Worm (Caenorhabditis elegans) whole organism, L4/young adult: ENCODE measurements around the gene clec-67.
"Not testable (repeated sequence)": the region's sequence is repeated elsewhere in the genome, so short reads cannot be mapped to it uniquely, and the experiment has no call there.

Source experiments
- W03F9.2 ChIP-seq: fragments of 150-350 bp; optimal IDR thresholded peaks from 2 replicates; lab custom pipeline; 2014; ENCODE audit warnings: missing biosample characterization, missing genetic modification characterization
- dao-5 ChIP-seq: sonication (generic microtip); optimal IDR thresholded peaks from 2 replicates; lab custom pipeline; 2016; ENCODE audit warnings: missing genotype, missing genetic modification characterization, moderate library complexity, missing compliant biosample characterization
- him-1 ChIP-seq: sonication (generic microtip); optimal IDR thresholded peaks from 2 replicates; lab custom pipeline; 2016; ENCODE audit warnings: missing genotype, missing genetic modification reagents, missing genetic modification characterization, missing compliant biosample characterization

clec-67 gene

ce11 chrIV:3919506-3919905 is 2.5 kb upstream of the clec-67 start, which contains the start of gene srz-19:
Gene srz-19, plus strand, starts transcription at chrIV:3919806.
- TF ChIP-seq him-1 (tag; lab: Kevin White, UChicago) (no peak), dao-5 (tag; lab: Kevin White, UChicago) (no peak), W03F9.2 (no peak)

ce11 chrIV:3926117-3926516 is 4.2 kb downstream of the clec-67 start, which contains the start of gene clec-68:
Gene clec-68, plus strand, starts transcription at chrIV:3926417.
- TF ChIP-seq dao-5 (tag; lab: Kevin White, UChicago) (no peak), him-1 (tag; lab: Kevin White, UChicago) (no peak), W03F9.2 (no peak)

- TF ChIP-seq him-1 (tag; lab: Kevin White, UChicago); W03F9.2; dao-5 (tag; lab: Kevin White, UChicago): not testable (repeated sequence)
These were observed 10.4 kb downstream of the clec-67 start, which contains the start of gene clec-70 for ce11 chrIV:3932408-3932807. Gene clec-70, plus strand, starts transcription at chrIV:3932708.

ce11 chrIV:3937097-3937496 is 15.1 kb downstream of the clec-67 start, which contains the start of gene clec-71:
Gene clec-71, plus strand, starts transcription at chrIV:3937458.
- TF ChIP-seq W03F9.2 (no peak), dao-5 (tag; lab: Kevin White, UChicago) (no peak), him-1 (tag; lab: Kevin White, UChicago) (no peak)

DNA sequence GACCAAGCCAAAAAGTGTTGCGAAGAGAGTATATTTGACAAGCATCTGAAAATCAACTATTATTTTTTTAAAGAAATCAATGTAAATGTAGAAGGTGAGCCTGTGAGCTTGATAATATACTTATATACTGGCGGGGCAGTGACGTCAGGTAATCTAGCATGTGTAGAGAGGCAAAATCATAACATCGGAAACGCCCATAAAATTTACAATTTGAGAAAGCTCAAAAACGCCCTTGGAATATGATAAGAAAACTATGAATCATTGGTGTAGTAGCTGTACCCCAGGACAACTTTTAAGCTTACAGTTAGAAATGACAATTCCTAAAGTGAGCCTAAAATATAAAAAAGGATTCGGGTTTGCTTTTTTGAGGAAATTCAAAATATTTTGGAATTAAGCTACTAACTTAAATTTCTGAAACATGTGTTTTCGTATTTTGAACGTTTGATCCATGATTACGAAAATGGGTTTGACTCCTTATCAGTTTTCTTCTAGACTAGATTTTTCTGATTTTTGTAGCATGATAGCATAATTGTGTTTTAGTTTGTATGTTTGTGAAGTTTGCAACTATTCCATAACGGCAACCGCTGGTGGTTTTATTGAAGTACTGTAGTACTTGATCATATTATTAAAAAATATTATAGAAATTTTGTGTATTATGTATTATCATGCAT is 19.8 kb downstream of the clec-67 start, which contains the start of gene clec-174:
TSS of gene clec-174 (minus strand) at position 51 of the 671 bp plus-strand sequence.
- TF ChIP-seq W03F9.2 (no peak), him-1 (tag; lab: Kevin White, UChicago) (no peak), dao-5 (tag; lab: Kevin White, UChicago) (no peak)

- TF ChIP-seq dao-5 (tag; lab: Kevin White, UChicago) = no peak
- TF ChIP-seq W03F9.2 = no peak
- no peak for TF ChIP-seq him-1 (tag; lab: Kevin White, UChicago)
These were observed 21.0 kb downstream of the clec-67 start, which contains the start of gene Y46C8AL.11 for ce11 chrIV:3943003-3943402. Gene Y46C8AL.11, plus strand, starts transcription at chrIV:3943303.

DNA sequence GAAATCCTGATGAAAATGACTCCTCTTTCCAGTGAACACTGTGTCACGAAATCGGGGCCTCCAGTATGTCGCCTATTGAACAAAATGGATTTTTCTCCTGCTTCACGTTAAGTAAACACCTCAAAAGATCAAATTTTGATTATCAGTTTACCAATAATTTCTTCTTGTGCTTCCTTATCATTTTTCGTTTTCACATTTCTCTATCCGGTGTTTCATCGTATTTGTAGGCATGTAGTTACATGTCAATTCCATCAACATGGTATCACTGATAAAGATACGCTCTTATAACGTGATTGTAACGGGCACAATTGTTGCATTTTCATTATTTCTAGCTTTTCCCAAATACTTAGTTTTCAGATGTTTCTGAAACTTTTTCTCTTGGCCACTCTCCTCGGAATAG is 22.5 kb downstream of the clec-67 start, which contains the start of gene clec-72:
TSS of gene clec-72 (plus strand) at position 358 of the 400 bp plus-strand sequence.
- no peak for TF ChIP-seq him-1 (tag; lab: Kevin White, UChicago)
- TF ChIP-seq dao-5 (tag; lab: Kevin White, UChicago) = no peak
- TF ChIP-seq W03F9.2 = no peak

DNA sequence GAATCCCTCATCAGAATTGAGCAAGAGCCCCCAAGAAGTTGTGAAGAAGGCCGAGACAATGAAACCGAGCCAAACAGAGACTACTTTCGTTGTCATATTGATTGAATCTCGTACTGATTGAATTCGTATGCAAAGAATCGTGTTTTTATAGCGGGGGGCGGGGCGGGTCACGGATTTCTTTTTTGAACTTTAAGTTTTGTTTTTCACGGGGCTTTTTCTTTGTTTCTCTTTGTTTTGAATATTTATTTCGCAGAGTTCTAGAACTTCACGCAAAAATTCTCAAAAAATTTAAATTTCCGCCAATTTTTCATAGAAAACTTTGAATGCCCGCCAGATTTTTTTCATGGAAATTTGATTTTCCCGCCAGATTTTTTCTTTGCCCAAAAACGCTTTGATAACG is 34.1 kb downstream of the clec-67 start, which contains the start of gene clec-73:
TSS of gene clec-73 (minus strand) at position 101 of the 400 bp plus-strand sequence.
- TF ChIP-seq dao-5 (tag; lab: Kevin White, UChicago) (no peak), W03F9.2 (no peak), him-1 (tag; lab: Kevin White, UChicago) (no peak)

DNA sequence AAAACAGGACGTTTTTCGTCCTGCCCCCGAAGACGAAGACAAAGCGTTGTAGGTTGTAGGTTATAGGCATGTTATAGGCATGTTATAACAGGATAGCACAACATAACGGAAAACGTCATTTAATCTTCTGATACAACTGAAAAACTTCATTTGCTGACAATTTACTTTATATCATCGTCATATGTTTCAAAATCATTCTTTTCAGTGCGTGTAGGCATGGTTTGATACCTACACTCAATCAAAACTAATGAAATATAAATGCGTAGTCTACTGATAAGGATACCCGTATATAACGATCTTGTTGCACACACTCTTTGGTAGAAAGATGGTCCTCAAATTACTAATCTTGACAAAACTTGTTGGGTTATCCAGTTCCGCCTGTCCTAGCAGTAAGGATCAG is 34.7 kb downstream of the clec-67 start, which contains the start of gene clec-74:
TSS of gene clec-74 (plus strand) at position 301 of the 400 bp plus-strand sequence.
- no peak for TF ChIP-seq dao-5 (tag; lab: Kevin White, UChicago)
- no peak for TF ChIP-seq W03F9.2
- TF ChIP-seq him-1 (tag; lab: Kevin White, UChicago) = no peak

DNA sequence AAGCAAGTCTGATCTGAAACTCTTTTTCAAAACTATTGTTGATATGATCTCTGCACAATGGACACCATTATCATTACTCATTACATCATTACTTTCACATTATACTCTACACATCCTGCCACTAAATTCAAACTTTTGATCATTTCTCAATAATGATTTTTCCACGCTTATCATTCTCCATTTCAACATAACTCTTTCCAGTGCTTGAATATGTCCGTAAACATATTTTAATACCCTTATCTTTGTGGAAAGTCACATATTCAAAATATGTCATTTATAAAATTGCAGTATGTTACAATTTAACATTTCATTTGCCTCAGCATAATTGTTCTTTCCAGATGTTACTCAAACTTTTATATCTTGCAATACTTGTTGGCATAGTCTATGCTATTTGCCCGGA is 38.4 kb downstream of the clec-67 start, which contains the start of gene clec-75:
TSS of gene clec-75 (plus strand) at position 339 of the 400 bp plus-strand sequence.
- no peak for TF ChIP-seq him-1 (tag; lab: Kevin White, UChicago)
- no peak for TF ChIP-seq W03F9.2
- TF ChIP-seq dao-5 (tag; lab: Kevin White, UChicago) = no peak

- TF ChIP-seq him-1 (tag; lab: Kevin White, UChicago) = no peak
- no peak for TF ChIP-seq dao-5 (tag; lab: Kevin White, UChicago)
- no peak for TF ChIP-seq W03F9.2
These were observed 40.6 kb downstream of the clec-67 start, which contains the start of gene Y46C8AM.1 for ce11 chrIV:3962584-3962983. Gene Y46C8AM.1, plus strand, starts transcription at chrIV:3962884.

ce11 chrIV:3963498-3963897 is 41.5 kb downstream of the clec-67 start:
- TF ChIP-seq dao-5 (tag; lab: Kevin White, UChicago) = no peak
- TF ChIP-seq W03F9.2 = no peak
- TF ChIP-seq him-1 (tag; lab: Kevin White, UChicago) = no peak

DNA sequence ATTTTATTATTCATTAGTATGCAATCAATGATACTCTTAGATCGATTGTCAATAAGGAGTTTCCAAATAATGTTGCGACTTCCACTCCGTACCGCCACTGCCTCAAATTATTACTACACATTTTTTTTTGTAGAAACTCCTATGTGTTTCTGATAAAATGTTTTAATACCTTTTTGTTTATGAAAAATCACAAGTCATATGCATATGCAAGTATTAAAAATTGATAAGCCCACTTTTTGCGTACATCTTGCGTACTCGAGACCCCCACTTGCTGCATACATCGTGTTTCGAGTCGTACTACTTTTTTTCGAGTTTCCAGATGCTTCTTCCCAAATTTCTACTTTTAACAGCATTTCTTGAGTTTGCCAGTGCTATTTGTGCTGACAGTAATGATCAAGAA is 43.0 kb downstream of the clec-67 start, which contains the start of gene clec-76:
TSS of gene clec-76 (plus strand) at position 234 of the 400 bp plus-strand sequence.
- TF ChIP-seq W03F9.2 = no peak
- no peak for TF ChIP-seq dao-5 (tag; lab: Kevin White, UChicago)
- no peak for TF ChIP-seq him-1 (tag; lab: Kevin White, UChicago)

DNA sequence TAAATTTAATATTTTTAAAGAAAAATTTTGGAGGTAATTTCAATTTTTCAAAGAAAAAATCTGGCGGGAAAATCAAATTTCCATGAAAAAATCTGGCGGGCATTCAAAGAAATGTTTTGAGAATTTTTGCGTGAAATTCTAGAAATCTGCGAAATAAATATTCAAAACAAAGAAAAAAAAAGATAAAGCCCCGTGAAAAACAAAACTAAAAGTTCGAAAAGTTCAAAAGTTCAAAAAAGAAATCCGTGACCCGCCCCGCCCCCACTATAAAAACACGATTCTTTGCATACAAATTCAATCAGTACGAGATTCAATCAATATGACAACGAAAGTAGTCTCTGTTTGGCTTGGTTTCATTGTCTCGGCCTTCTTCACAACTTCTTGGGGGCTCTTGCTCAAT is 51.1 kb downstream of the clec-67 start, which contains the start of gene clec-79:
TSS of gene clec-79 (plus strand) at position 301 of the 400 bp plus-strand sequence.
- TF ChIP-seq him-1 (tag; lab: Kevin White, UChicago) = no peak
- TF ChIP-seq dao-5 (tag; lab: Kevin White, UChicago) = no peak
- no peak for TF ChIP-seq W03F9.2
